Worm (Caenorhabditis elegans) whole organism, L3 larva: ENCODE data around the gene algn-11.
A peak's percentile ranks its signal among the peaks of the same experiment; 100 is the strongest.

Experiments used
- pqm-1 ChIP-seq: fragments of 150-350 bp; optimal IDR thresholded peaks from 2 replicates; lab custom pipeline; 2017; ENCODE audit warnings: missing biosample characterization, missing genetic modification characterization, inconsistent platforms
- skn-1 ChIP-seq: fragments of 150-350 bp; optimal IDR thresholded peaks from 2 replicates; lab custom pipeline; 2014; ENCODE audit warnings: missing biosample characterization, missing genetic modification characterization

- no peak for TF ChIP-seq skn-1 (tag; lab: Kevin White, UChicago)
- peak; percentile 48 for TF ChIP-seq pqm-1 (tag; lab: Kevin White, UChicago)
Observed at ce11 chrIII:7314927-7315547, 24.7 kb upstream of the algn-11 start, which contains the start of gene nspg-6.
